Fruit fly (Drosophila melanogaster): Measurements from ENCODE around the gene CG10333.

- TF ChIP-seq pan (optimal IDR thresholded peaks at IDR 0.05) (no peak), CG8478 (optimal IDR thresholded peaks at IDR 0.05) (no peak), EcR (GFP tag; optimal IDR thresholded peaks at IDR 0.05) (no peak)
Measured at dm6 chr2L:18604986-18605385, 1.6 kb upstream of the CG10333 start, which contains the start of gene CG10413.
